Worm (Caenorhabditis elegans) whole organism, L2 larva: Measurements from ENCODE around the gene rpl-5.

Experiments
- C34F6.9 ChIP-seq: fragments of 150-350 bp; optimal IDR thresholded peaks from 2 replicates; lab custom pipeline; 2014; ENCODE audit warnings: missing biosample characterization, missing genetic modification characterization
- F13H6.1 ChIP-seq: sonication (generic microtip); optimal IDR thresholded peaks from 2 replicates; lab custom pipeline; 2016; ENCODE audit warnings: missing genetic modification characterization, missing compliant biosample characterization
- Y55F3AM.14 ChIP-seq: fragments of 200-800 bp; sonication (Bioruptor generic); optimal IDR thresholded peaks from 2 replicates; lab custom pipeline; 2018; ENCODE audit warnings: mild to moderate bottlenecking, missing genetic modification characterization, missing compliant biosample characterization
- ZK546.5 ChIP-seq: sonication (generic microtip); optimal IDR thresholded peaks from 2 replicates; lab custom pipeline; 2017; ENCODE audit warnings: missing biosample characterization, missing genetic modification characterization
- alr-1 ChIP-seq: fragments of 150-350 bp; optimal IDR thresholded peaks from 2 replicates; lab custom pipeline; 2014; ENCODE audit warnings: missing biosample characterization, missing genetic modification characterization
- aly-2 ChIP-seq: fragments of 150-350 bp; optimal IDR thresholded peaks from 2 replicates; lab custom pipeline; 2014; ENCODE audit warnings: missing biosample characterization, missing genetic modification characterization
- ama-1 ChIP-seq: fragments of 150-350 bp; optimal IDR thresholded peaks from 2 replicates; lab custom pipeline; 2018; ENCODE audit warnings: inconsistent platforms
- blmp-1 ChIP-seq: sonication (generic microtip); optimal IDR thresholded peaks from 2 replicates; lab custom pipeline; 2017; ENCODE audit warnings: missing genetic modification characterization, mild to moderate bottlenecking, missing compliant biosample characterization, antibody characterized with exemption, moderate library complexity; ENCODE audit not compliant: insufficient read depth
- ceh-16 ChIP-seq: fragments of 150-350 bp; optimal IDR thresholded peaks from 2 replicates; lab custom pipeline; 2014; ENCODE audit warnings: missing biosample characterization, missing genetic modification characterization
- ceh-82 ChIP-seq: fragments of 150-350 bp; optimal IDR thresholded peaks from 2 replicates; lab custom pipeline; 2014; ENCODE audit warnings: missing biosample characterization, missing genetic modification characterization
- crh-2 ChIP-seq: sonication (generic microtip); optimal IDR thresholded peaks from 2 replicates; lab custom pipeline; 2017; ENCODE audit warnings: missing biosample characterization, missing genetic modification characterization
- egl-27 ChIP-seq: sonication (generic microtip); optimal IDR thresholded peaks from 3 replicates; lab custom pipeline; 2017; ENCODE audit warnings: missing biosample characterization, missing genetic modification reagents, missing genetic modification characterization
- elt-1 ChIP-seq: fragments of 150-350 bp; optimal IDR thresholded peaks from 2 replicates; lab custom pipeline; 2014; ENCODE audit warnings: missing biosample characterization, missing genetic modification characterization
- fos-1 ChIP-seq: fragments of 150-350 bp; optimal IDR thresholded peaks from 2 replicates; lab custom pipeline; 2014; ENCODE audit warnings: missing biosample characterization, missing genetic modification characterization
- gmeb-1 ChIP-seq: fragments of 150-350 bp; optimal IDR thresholded peaks from 2 replicates; lab custom pipeline; 2014; ENCODE audit warnings: missing biosample characterization, missing genetic modification characterization
- lin-11 ChIP-seq: fragments of 150-350 bp; sonication (generic microtip); optimal IDR thresholded peaks from 2 replicates; lab custom pipeline; 2014; ENCODE audit warnings: missing biosample characterization, missing genetic modification characterization, inconsistent platforms, mixed read lengths
- lin-13 ChIP-seq: fragments of 150-350 bp; optimal IDR thresholded peaks from 2 replicates; lab custom pipeline; 2014; ENCODE audit warnings: missing biosample characterization, missing genetic modification reagents, missing genetic modification characterization
- lin-39 ChIP-seq: fragments of 150-350 bp; optimal IDR thresholded peaks from 2 replicates; lab custom pipeline; 2014; ENCODE audit warnings: missing biosample characterization, missing genetic modification reagents, missing genetic modification characterization
- lsy-2 ChIP-seq, 2 experiments: fragments of 150-350 bp in 1 of 2; sonication (generic microtip) in 1 of 2; optimal IDR thresholded peaks; 2 replicates each; lab custom pipeline; 2014 to 2017; ENCODE audit warnings: missing biosample characterization in 2 of 2, missing genetic modification characterization in 2 of 2
- mab-5 ChIP-seq: fragments of 150-350 bp; optimal IDR thresholded peaks from 2 replicates; lab custom pipeline; 2014; ENCODE audit warnings: missing biosample characterization, missing genetic modification characterization
- mbf-1 ChIP-seq: sonication (generic microtip); optimal IDR thresholded peaks from 2 replicates; lab custom pipeline; 2017; ENCODE audit warnings: missing biosample characterization, missing genetic modification characterization
- mdl-1 ChIP-seq, 2 experiments: fragments of 150-350 bp in 1 of 2; sonication (generic microtip) in 1 of 2; optimal IDR thresholded peaks; 2 replicates each; lab custom pipeline; 2017; ENCODE audit warnings: missing biosample characterization in 2 of 2, missing genetic modification characterization in 2 of 2
- nhr-11 ChIP-seq: fragments of 150-350 bp; optimal IDR thresholded peaks from 2 replicates; lab custom pipeline; 2014; ENCODE audit warnings: missing biosample characterization, missing genetic modification characterization
- nhr-12 ChIP-seq: fragments of 150-350 bp; optimal IDR thresholded peaks from 2 replicates; lab custom pipeline; 2014; ENCODE audit warnings: missing biosample characterization, missing genetic modification characterization
- nhr-129 ChIP-seq: fragments of 150-350 bp; optimal IDR thresholded peaks from 2 replicates; lab custom pipeline; 2014; ENCODE audit warnings: missing biosample characterization, missing genetic modification characterization
- nhr-21 ChIP-seq: fragments of 150-350 bp; optimal IDR thresholded peaks from 2 replicates; lab custom pipeline; 2014; ENCODE audit warnings: missing biosample characterization, missing genetic modification characterization
- nhr-23 ChIP-seq: fragments of 150-350 bp; optimal IDR thresholded peaks from 2 replicates; lab custom pipeline; 2014; ENCODE audit warnings: missing biosample characterization, missing genetic modification reagents, missing genetic modification characterization
- nhr-25 ChIP-seq: fragments of 150-350 bp; sonication (generic microtip); optimal IDR thresholded peaks from 3 replicates; lab custom pipeline; 2014; ENCODE audit warnings: missing biosample characterization, missing genetic modification characterization
- nhr-6 ChIP-seq: fragments of 150-350 bp; optimal IDR thresholded peaks from 2 replicates; lab custom pipeline; 2014; ENCODE audit warnings: missing biosample characterization, missing genetic modification characterization
- nhr-77 ChIP-seq: fragments of 150-350 bp; optimal IDR thresholded peaks from 2 replicates; lab custom pipeline; 2014; ENCODE audit warnings: missing biosample characterization, missing genetic modification characterization
- sem-4 ChIP-seq: fragments of 150-350 bp; optimal IDR thresholded peaks from 2 replicates; lab custom pipeline; 2014; ENCODE audit warnings: missing biosample characterization, missing genetic modification reagents, missing genetic modification characterization
- skn-1 ChIP-seq: sonication (generic microtip); optimal IDR thresholded peaks from 2 replicates; lab custom pipeline; 2017; ENCODE audit warnings: missing biosample characterization, missing genetic modification characterization
- sma-3 ChIP-seq: sonication (generic microtip); optimal IDR thresholded peaks from 2 replicates; lab custom pipeline; 2016; ENCODE audit warnings: missing genetic modification reagents, missing genetic modification characterization, missing compliant biosample characterization
- sma-9 ChIP-seq, 2 experiments: fragments of 150-350 bp in 1 of 2; sonication (generic microtip) in 1 of 2; optimal IDR thresholded peaks; 2 replicates each; lab custom pipeline; 2014 to 2016; ENCODE audit warnings: missing genetic modification characterization in 2 of 2, mild to moderate bottlenecking in 1 of 2, missing biosample characterization in 1 of 2, missing compliant biosample characterization in 1 of 2, missing genetic modification reagents in 1 of 2, moderate library complexity in 1 of 2
- snpc-4 ChIP-seq: fragments of 150-350 bp; optimal IDR thresholded peaks from 2 replicates; lab custom pipeline; 2014; ENCODE audit warnings: missing biosample characterization, missing genetic modification characterization
- unc-39 ChIP-seq: fragments of 150-350 bp; optimal IDR thresholded peaks from 2 replicates; lab custom pipeline; 2014; ENCODE audit warnings: missing biosample characterization, missing genetic modification characterization
- unc-55 ChIP-seq: fragments of 150-350 bp; sonication (generic microtip); optimal IDR thresholded peaks from 3 replicates; lab custom pipeline; 2014; ENCODE audit warnings: missing biosample characterization, missing genetic modification reagents, missing genetic modification characterization
- unc-62 ChIP-seq: fragments of 150-350 bp; optimal IDR thresholded peaks from 2 replicates; lab custom pipeline; 2014; ENCODE audit warnings: missing biosample characterization, missing genetic modification reagents, missing genetic modification characterization
- zag-1 ChIP-seq: fragments of 150-350 bp; optimal IDR thresholded peaks from 2 replicates; lab custom pipeline; 2014; ENCODE audit warnings: missing biosample characterization, missing genetic modification characterization
- ztf-4 ChIP-seq: fragments of 150-350 bp; optimal IDR thresholded peaks from 2 replicates; lab custom pipeline; 2014; ENCODE audit warnings: missing biosample characterization, missing genetic modification characterization

Gene rpl-5

DNA sequence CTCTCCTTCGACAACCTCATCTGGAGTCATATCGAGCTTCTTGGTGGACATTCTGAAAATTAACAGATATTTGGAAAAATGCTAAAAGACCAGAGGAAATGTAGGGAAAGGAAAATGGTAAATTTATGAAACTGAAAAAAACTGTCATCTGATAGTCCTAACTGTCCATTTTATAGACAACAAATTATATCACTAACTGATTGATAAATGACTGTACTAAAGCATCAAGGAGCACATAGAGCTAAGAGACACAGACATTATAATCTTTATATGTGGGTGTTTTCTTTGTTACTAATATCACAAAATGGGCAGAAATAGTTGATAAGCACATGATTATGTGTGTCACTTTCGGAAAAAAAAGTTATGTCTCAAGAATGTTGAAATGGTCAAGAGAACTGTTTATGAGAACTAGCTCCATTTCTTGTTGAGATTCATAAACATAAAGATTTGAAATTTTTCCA, 2.9 kb upstream of the rpl-5 start, which contains the start of gene F54C9.3:
Gene F54C9.3 (minus strand): TSS at position 51 of the 461 bp plus-strand sequence.
- TF ChIP-seq zag-1 (no peak), Y55F3AM.14 (GFP tag; lab: Kevin White, UChicago) (no peak), nhr-12 (tag; lab: Kevin White, UChicago) (no peak), F13H6.1 (tag; lab: Kevin White, UChicago) (peak; percentile 46), elt-1 (no peak), sma-9 (GFP tag; optimal IDR thresholded peaks at IDR 0.05; lab: Kevin White, UChicago) (peak; percentile 13), sma-9 (tag; optimal IDR thresholded peaks at IDR 0.05; lab: Kevin White, UChicago) (no peak), aly-2 (tag; lab: Kevin White, UChicago) (no peak), nhr-129 (no peak), C34F6.9 (tag; lab: Kevin White, UChicago) (no peak), gmeb-1 (peak; percentile 41), lsy-2 (tag; optimal IDR thresholded peaks at IDR 0.05; lab: Kevin White, UChicago) (peak in 1 of 2 experiments; percentile 11), crh-2 (tag; lab: Kevin White, UChicago) (peak; percentile 54), blmp-1 (no peak), ztf-4 (no peak), nhr-25 (tag; lab: Kevin White, UChicago) (no peak), fos-1 (tag; lab: Kevin White, UChicago) (peak; percentile 98), skn-1 (tag; lab: Kevin White, UChicago) (no peak), alr-1 (no peak), snpc-4 (tag; lab: Kevin White, UChicago) (no peak), nhr-23 (no peak), nhr-77 (no peak), sma-3 (no peak), ceh-16 (no peak), nhr-21 (no peak), unc-55 (GFP tag; lab: Kevin White, UChicago) (no peak), ama-1 (lab: Kevin White, UChicago) (no peak), lin-39 (tag; lab: Kevin White, UChicago) (no peak), nhr-11 (tag; lab: Kevin White, UChicago) (no peak), mbf-1 (tag; lab: Kevin White, UChicago) (no peak), unc-39 (tag; lab: Kevin White, UChicago) (no peak), unc-62 (GFP tag; lab: Kevin White, UChicago) (no peak), ZK546.5 (tag; lab: Kevin White, UChicago) (no peak)
- TF ChIP-seq, all 48 proteins: peak for 6

DNA sequence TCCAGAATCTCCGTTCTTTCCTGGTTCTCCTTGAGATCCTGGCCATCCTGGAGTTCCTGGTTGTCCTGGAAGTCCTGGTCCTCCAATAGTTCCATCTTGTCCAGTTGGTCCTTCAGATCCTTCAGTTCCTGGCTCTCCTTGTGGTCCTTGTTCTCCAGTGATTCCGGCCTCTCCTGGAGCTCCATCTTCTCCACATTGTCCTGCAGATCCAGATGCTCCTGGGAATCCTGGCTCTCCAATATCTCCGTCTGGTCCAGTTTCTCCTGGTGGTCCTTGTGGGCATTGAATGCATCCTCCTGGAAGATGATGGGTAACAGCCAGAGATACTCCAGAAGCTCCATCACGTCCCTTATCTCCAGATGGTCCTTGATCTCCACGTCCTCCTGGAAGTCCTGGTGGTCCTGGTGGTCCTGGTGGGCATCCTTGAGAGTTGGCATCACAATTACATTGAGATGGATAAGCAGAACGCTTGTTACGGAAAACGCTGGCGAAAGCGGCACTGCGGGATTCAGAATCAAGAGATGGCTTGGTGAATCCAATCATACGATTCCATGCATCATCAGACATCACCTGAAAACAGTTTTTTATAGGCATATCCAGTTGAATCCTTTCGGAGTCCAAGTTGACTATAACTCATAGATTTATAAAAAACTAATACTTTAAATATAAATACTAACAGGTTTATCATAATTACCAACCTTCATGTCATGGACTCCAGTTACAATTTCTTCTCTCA, 1.3 kb upstream of the rpl-5 start:
- TF ChIP-seq lin-13, result no peak
- TF ChIP-seq ceh-82, result no peak
- no peak for TF ChIP-seq alr-1
- no peak for TF ChIP-seq nhr-25 (tag; lab: Kevin White, UChicago)
- no peak for TF ChIP-seq nhr-129
- TF ChIP-seq nhr-6 (tag; lab: Kevin White, UChicago), result no peak
- no peak for TF ChIP-seq C34F6.9 (tag; lab: Kevin White, UChicago)
- no peak for TF ChIP-seq sem-4 (tag; lab: Kevin White, UChicago)
- TF ChIP-seq mab-5 (tag; lab: Kevin White, UChicago), result no peak
- TF ChIP-seq egl-27 (tag; lab: Kevin White, UChicago), result no peak
- no peak for TF ChIP-seq ama-1 (lab: Kevin White, UChicago)
- TF ChIP-seq mbf-1 (tag; lab: Kevin White, UChicago), result no peak
- TF ChIP-seq Y55F3AM.14 (GFP tag; lab: Kevin White, UChicago), result no peak
- TF ChIP-seq sma-9 (GFP tag; optimal IDR thresholded peaks at IDR 0.05; lab: Kevin White, UChicago), result no peak
- TF ChIP-seq sma-9 (tag; optimal IDR thresholded peaks at IDR 0.05; lab: Kevin White, UChicago), result no peak
- TF ChIP-seq, all 48 proteins: peak for 0

DNA sequence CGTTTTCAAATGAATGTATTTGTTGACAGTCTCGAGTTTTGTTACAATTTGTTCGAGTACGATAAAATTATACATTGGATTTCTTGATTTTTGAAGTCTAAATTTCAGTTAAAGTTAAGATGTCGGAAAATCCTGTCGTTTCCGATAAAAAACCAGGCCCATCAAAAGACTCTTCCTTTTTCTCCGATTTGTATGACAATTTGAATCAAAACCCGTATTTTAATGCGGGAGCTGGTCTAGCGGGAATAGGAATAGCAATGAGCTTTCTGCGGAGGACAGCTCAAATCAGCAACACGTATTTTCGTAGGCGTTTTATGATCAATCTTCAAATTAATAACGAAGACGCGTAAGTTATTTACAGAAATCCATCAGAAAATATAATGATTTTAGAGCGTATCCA, 1.2 kb downstream of the rpl-5 start, which contains the start of gene bcs-1:
Gene bcs-1 (plus strand): TSS at position 109 of the 400 bp plus-strand sequence.
- TF ChIP-seq ztf-4, result no peak
- no peak for TF ChIP-seq nhr-21
- TF ChIP-seq mdl-1 (tag; optimal IDR thresholded peaks at IDR 0.05; lab: Kevin White, UChicago), result no peak
- no peak for TF ChIP-seq lin-39 (tag; lab: Kevin White, UChicago)
- no peak for TF ChIP-seq mab-5 (tag; lab: Kevin White, UChicago)
- no peak for TF ChIP-seq lin-11 (tag; lab: Kevin White, UChicago)
- no peak for TF ChIP-seq F13H6.1 (tag; lab: Kevin White, UChicago)
- TF ChIP-seq ceh-16, result no peak
- no peak for TF ChIP-seq ceh-82
- no peak for TF ChIP-seq nhr-77
- no peak for TF ChIP-seq elt-1
- no peak for TF ChIP-seq nhr-129
- no peak for TF ChIP-seq unc-55 (GFP tag; lab: Kevin White, UChicago)
- no peak for TF ChIP-seq sma-9 (GFP tag; optimal IDR thresholded peaks at IDR 0.05; lab: Kevin White, UChicago)
- no peak for TF ChIP-seq sma-9 (tag; optimal IDR thresholded peaks at IDR 0.05; lab: Kevin White, UChicago)
- no peak for TF ChIP-seq egl-27 (tag; lab: Kevin White, UChicago)
- TF ChIP-seq unc-39 (tag; lab: Kevin White, UChicago), result no peak
- TF ChIP-seq, all 48 proteins: peak for 0
